Worm (Caenorhabditis elegans): ENCODE data around the gene F15G9.5.

- TF ChIP-seq elt-3 (tag; optimal IDR thresholded peaks at IDR 0.05) (no peak), blmp-1 (tag; optimal IDR thresholded peaks at IDR 0.05) (no peak), nhr-2 (tag; optimal IDR thresholded peaks at IDR 0.05) (no peak), tbx-8 (GFP tag; optimal IDR thresholded peaks at IDR 0.05) (no peak), snpc-4 (tag; optimal IDR thresholded peaks at IDR 0.05) (no peak), pha-4 (tag; optimal IDR thresholded peaks at IDR 0.05) (no peak), ceh-83 (GFP tag; optimal IDR thresholded peaks at IDR 0.05) (no peak), elt-1 (tag; optimal IDR thresholded peaks at IDR 0.05; ENCODE audit: borderline replicate concordance, insufficient read depth) (no peak), zip-8 (tag; optimal IDR thresholded peaks at IDR 0.05) (no peak), unc-120 (tag; optimal IDR thresholded peaks at IDR 0.05; ENCODE audit: poor library complexity, severe bottlenecking) (no peak)
These were observed 23.6 kb upstream of the F15G9.5 start, which contains the start of gene T09B9.3 for ce11 chrX:9761266-9761665.
